Worm (Caenorhabditis elegans) whole organism, midembryonic: Measurements from ENCODE around the gene dhs-25.

ENCODE experiments used
- T22C8.4 ChIP-seq: fragments of 200-800 bp; sonication (Bioruptor generic); IDR thresholded peaks from 2 replicates; pipeline ENCODE4 v1.3.6; 2022; ENCODE audit warnings: missing genetic modification characterization, missing compliant biosample characterization
- cog-1 ChIP-seq: sonication (generic microtip); optimal IDR thresholded peaks from 2 replicates; lab custom pipeline; 2016; ENCODE audit warnings: missing genetic modification characterization, missing compliant biosample characterization
- flt-1 ChIP-seq: fragments of 200-800 bp; sonication (Bioruptor generic); IDR thresholded peaks from 2 replicates; pipeline ENCODE4 v1.3.6; 2022; ENCODE audit warnings: missing genetic modification characterization, missing compliant biosample characterization
- klf-2 ChIP-seq: fragments of 200-800 bp; sonication (Bioruptor generic); conservative IDR thresholded peaks from 2 replicates; pipeline ENCODE4 v1.3.6; 2022; ENCODE audit warnings: missing genetic modification reagents, missing genetic modification characterization, missing compliant biosample characterization
- med-1 ChIP-seq: sonication (generic microtip); optimal IDR thresholded peaks from 2 replicates; lab custom pipeline; 2017; ENCODE audit warnings: missing genetic modification characterization, mild to moderate bottlenecking, missing compliant biosample characterization, antibody characterized with exemption, missing genetic modification reagents; ENCODE audit not compliant: insufficient read depth
- ref-1 ChIP-seq: fragments of 200-800 bp; sonication (Bioruptor generic); conservative IDR thresholded peaks from 2 replicates; pipeline ENCODE4 v1.3.6; 2022; ENCODE audit warnings: missing genetic modification reagents, missing genetic modification characterization, missing compliant biosample characterization
- tab-1 ChIP-seq: fragments of 200-800 bp; sonication (Bioruptor generic); IDR thresholded peaks from 2 replicates; pipeline ENCODE4 v1.3.6; 2022; ENCODE audit warnings: missing genetic modification characterization, missing compliant biosample characterization

DNA sequence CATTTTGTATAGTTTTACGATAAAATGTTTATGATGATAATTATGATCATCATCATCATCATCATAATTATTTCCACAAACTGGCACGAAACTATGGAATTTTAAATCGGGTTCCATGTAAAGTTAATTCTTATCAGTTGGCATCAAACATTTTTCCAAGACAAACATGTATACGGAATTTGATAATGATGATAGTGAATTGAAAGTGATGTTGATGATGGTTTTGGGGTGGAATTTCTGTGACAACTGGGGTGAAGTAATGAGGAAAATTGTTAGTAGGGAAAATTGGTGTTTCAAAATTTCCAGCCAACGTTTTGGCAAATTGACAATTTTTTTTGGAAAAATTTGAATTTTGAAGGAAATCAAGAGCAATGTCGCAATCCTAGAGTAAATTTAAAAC lies 26.6 kb upstream of the dhs-25 start:
- TF ChIP-seq T22C8.4 (GFP tag; lab: Robert Waterston, UW), result no peak
- TF ChIP-seq klf-2 (GFP tag; lab: Robert Waterston, UW), result no peak
- no peak for TF ChIP-seq flt-1
- no peak for TF ChIP-seq cog-1 (tag; lab: Kevin White, UChicago)
- TF ChIP-seq ref-1, result no peak
- no peak for TF ChIP-seq med-1 (GFP tag; lab: Kevin White, UChicago)
- no peak for TF ChIP-seq tab-1 (GFP tag; lab: Robert Waterston, UW)
